Worm (Caenorhabditis elegans) whole organism, mixed stage, embryonic: ENCODE measurements around the gene slc-36.1.

Experiments
- elt-3 ChIP-seq: fragments of 150-350 bp; optimal IDR thresholded peaks from 2 replicates; lab custom pipeline; 2014; ENCODE audit warnings: missing biosample characterization, missing genetic modification characterization
- flh-1 ChIP-seq: fragments of 200-800 bp; sonication (Bioruptor generic); optimal IDR thresholded peaks from 2 replicates; lab custom pipeline; 2018; ENCODE audit warnings: mild to moderate bottlenecking, missing genetic modification characterization, moderate library complexity, missing compliant biosample characterization
- lin-13 ChIP-seq: fragments of 150-350 bp; optimal IDR thresholded peaks from 2 replicates; lab custom pipeline; 2014; ENCODE audit warnings: missing biosample characterization, missing genetic modification characterization
- mep-1 ChIP-seq: fragments of 150-350 bp; optimal IDR thresholded peaks from 2 replicates; lab custom pipeline; 2017; ENCODE audit warnings: missing biosample characterization, missing genetic modification reagents, missing genetic modification characterization, inconsistent platforms
- pha-4 ChIP-seq: fragments of 150-350 bp; optimal IDR thresholded peaks from 2 replicates; lab custom pipeline; 2018; ENCODE audit warnings: missing biosample characterization, missing genetic modification reagents, missing genetic modification characterization
- unc-62 ChIP-seq: fragments of 150-350 bp; optimal IDR thresholded peaks from 2 replicates; lab custom pipeline; 2014; ENCODE audit warnings: missing biosample characterization, missing genetic modification reagents, missing genetic modification characterization

ce11 chrIII:13272788-13273187 lies 34.5 kb upstream of the slc-36.1 start:
- TF ChIP-seq elt-3 (tag; lab: Kevin White, UChicago) (no peak), pha-4 (tag; lab: Kevin White, UChicago) (no peak), flh-1 (no peak), lin-13 (tag; lab: Kevin White, UChicago) (no peak), mep-1 (tag; lab: Kevin White, UChicago) (no peak), unc-62 (GFP tag; lab: Kevin White, UChicago) (no peak)
